Fruit fly (Drosophila melanogaster) whole organism, adult: ENCODE results near the gene CG1544.

Experiments
- CG11617 ChIP-seq: fragments of 200-800 bp; sonication (Bioruptor generic); optimal IDR thresholded peaks from 2 replicates; lab custom pipeline; 2017; ENCODE audit warnings: mild to moderate bottlenecking, missing biosample characterization, missing genetic modification reagents, missing genetic modification characterization
- CG12768 ChIP-seq: fragments of 200-800 bp; sonication (Bioruptor generic); optimal IDR thresholded peaks from 2 replicates; lab custom pipeline; 2017; ENCODE audit warnings: missing biosample characterization, missing genetic modification characterization, mild to moderate bottlenecking, moderate library complexity, missing genetic modification reagents
- CG33017 ChIP-seq: fragments of 200-800 bp; sonication (Bioruptor generic); optimal IDR thresholded peaks from 2 replicates; lab custom pipeline; 2018; ENCODE audit warnings: missing biosample characterization, mild to moderate bottlenecking, missing genetic modification characterization, moderate library complexity
- CG7101 ChIP-seq: fragments of 200-800 bp; sonication (Bioruptor generic); optimal IDR thresholded peaks from 2 replicates; lab custom pipeline; 2018; ENCODE audit warnings: missing biosample characterization, mild to moderate bottlenecking, missing genetic modification characterization, moderate library complexity
- Hr96 ChIP-seq: fragments of 200-800 bp; sonication (Bioruptor generic); optimal IDR thresholded peaks from 2 replicates; lab custom pipeline; 2016; ENCODE audit warnings: missing biosample characterization, missing genetic modification characterization
- Mnt ChIP-seq: fragments of 200-800 bp; sonication (Bioruptor generic); optimal IDR thresholded peaks from 2 replicates; lab custom pipeline; 2016; ENCODE audit warnings: missing biosample characterization, mild to moderate bottlenecking, missing genetic modification characterization
- cic ChIP-seq: fragments of 200-800 bp; sonication (Bioruptor generic); optimal IDR thresholded peaks from 2 replicates; lab custom pipeline; 2017; ENCODE audit warnings: missing biosample characterization, mild to moderate bottlenecking, missing genetic modification characterization, moderate library complexity
- kay ChIP-seq: fragments of 200-800 bp; sonication (Bioruptor generic); peaks from one replicate; lab custom pipeline; 2016; ENCODE audit warnings: missing biosample characterization, missing genetic modification characterization, borderline replicate concordance
- ovo ChIP-seq: fragments of 200-800 bp; sonication (Bioruptor generic); optimal IDR thresholded peaks from 2 replicates; lab custom pipeline; 2016; ENCODE audit warnings: missing biosample characterization, missing genetic modification characterization
- pad ChIP-seq: fragments of 200-800 bp; sonication (Bioruptor generic); optimal IDR thresholded peaks from 3 replicates; lab custom pipeline; 2017; ENCODE audit warnings: missing biosample characterization, missing genetic modification characterization, mild to moderate bottlenecking, moderate library complexity, missing genetic modification reagents
- tj ChIP-seq: fragments of 200-800 bp; sonication (Bioruptor generic); optimal IDR thresholded peaks from 3 replicates; lab custom pipeline; 2017; ENCODE audit warnings: missing biosample characterization, mild to moderate bottlenecking, missing genetic modification characterization, moderate library complexity
- toe ChIP-seq: fragments of 200-800 bp; sonication (Bioruptor generic); optimal IDR thresholded peaks from 2 replicates; lab custom pipeline; 2016; ENCODE audit warnings: missing biosample characterization, missing genetic modification characterization

DNA sequence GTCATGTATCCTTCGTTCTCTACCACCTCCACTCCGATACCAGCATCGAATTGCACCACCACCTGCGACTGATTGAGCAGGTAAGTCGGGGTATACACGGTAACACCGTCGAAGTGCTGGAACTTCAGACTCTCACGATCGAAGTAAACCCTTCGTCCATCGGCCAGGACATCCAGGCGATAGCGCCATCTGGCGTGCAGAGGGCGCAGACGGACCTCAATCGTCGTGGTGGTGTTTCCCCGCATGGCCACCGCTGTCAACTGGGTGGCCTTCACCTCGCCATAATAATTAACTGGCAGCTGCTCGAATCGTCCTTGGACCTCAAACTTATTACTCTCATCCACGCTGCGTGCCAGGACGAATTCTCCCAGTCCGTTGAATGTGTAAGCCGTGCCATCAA is 14.9 kb upstream of the CG1544 start:
- TF ChIP-seq Hr96, result no peak
- TF ChIP-seq Mnt (GFP tag; lab: Kevin White, UChicago), result no peak
- no peak for TF ChIP-seq pad (GFP tag; lab: Kevin White, UChicago)
- TF ChIP-seq tj, result no peak
- no peak for TF ChIP-seq CG33017
- no peak for TF ChIP-seq cic (GFP tag; lab: Kevin White, UChicago)
- no peak for TF ChIP-seq CG11617 (GFP tag; lab: Kevin White, UChicago)
- TF ChIP-seq ovo (GFP tag; lab: Kevin White, UChicago), result no peak
- no peak for TF ChIP-seq CG7101 (tag; lab: Kevin White, UChicago)
- TF ChIP-seq CG12768 (GFP tag; lab: Kevin White, UChicago), result no peak
- no peak for TF ChIP-seq kay (GFP tag; lab: Kevin White, UChicago)
- TF ChIP-seq toe (GFP tag; lab: Kevin White, UChicago), result no peak
